Worm (Caenorhabditis elegans) whole organism, L4 larva: ENCODE measurements around the gene srh-192.
A peak's percentile ranks its signal among the peaks of the same experiment; 100 is the strongest.

Experiments used
- D1046.2 ChIP-seq: fragments of 200-800 bp; sonication (Bioruptor generic); IDR thresholded peaks from 2 replicates; pipeline ENCODE4 v1.3.6; 2022; ENCODE audit warnings: missing genetic modification characterization, missing compliant biosample characterization
- F10B5.3 ChIP-seq: sonication (generic microtip); optimal IDR thresholded peaks from 2 replicates; lab custom pipeline; 2016; ENCODE audit warnings: mild to moderate bottlenecking, missing genetic modification characterization, missing compliant biosample characterization
- F26F4.8 ChIP-seq: fragments of 200-800 bp; sonication (Bioruptor generic); conservative IDR thresholded peaks from 2 replicates; pipeline ENCODE4 v1.3.6; 2022; ENCODE audit warnings: missing genetic modification characterization, missing compliant biosample characterization
- F37D6.2 ChIP-seq: sonication (generic microtip); optimal IDR thresholded peaks from 2 replicates; lab custom pipeline; 2016; ENCODE audit warnings: mild to moderate bottlenecking, missing genetic modification characterization, missing compliant biosample characterization
- F44E2.7 ChIP-seq: fragments of 200-800 bp; sonication (Bioruptor generic); IDR thresholded peaks from 2 replicates; pipeline ENCODE4 v2.1.2; 2022; ENCODE audit warnings: missing genetic modification characterization, missing compliant biosample characterization
- F49E8.2 ChIP-seq: sonication (generic microtip); optimal IDR thresholded peaks from 2 replicates; lab custom pipeline; 2016; ENCODE audit warnings: missing compliant biosample characterization, mild to moderate bottlenecking, missing genetic modification characterization, borderline replicate concordance
- aly-2 ChIP-seq: sonication (generic microtip); optimal IDR thresholded peaks from 2 replicates; lab custom pipeline; 2018; ENCODE audit warnings: missing biosample characterization, missing genetic modification characterization
- arid-1 ChIP-seq: fragments of 200-800 bp; sonication (Bioruptor generic); conservative IDR thresholded peaks from 2 replicates; pipeline ENCODE4 v1.3.6; 2022; ENCODE audit warnings: missing genetic modification reagents, missing genetic modification characterization, missing compliant biosample characterization
- attf-4 ChIP-seq: sonication (generic microtip); optimal IDR thresholded peaks from 3 replicates; lab custom pipeline; 2017; ENCODE audit warnings: missing biosample characterization, missing genetic modification characterization
- ceh-20 ChIP-seq: fragments of 200-800 bp; sonication (Bioruptor generic); IDR thresholded peaks from 2 replicates; pipeline ENCODE4 v1.3.6; 2022; ENCODE audit warnings: missing genetic modification reagents, missing genetic modification characterization, missing compliant biosample characterization
- ceh-28 ChIP-seq: fragments of 150-350 bp; optimal IDR thresholded peaks from 2 replicates; lab custom pipeline; 2014; ENCODE audit warnings: missing biosample characterization, missing genetic modification reagents, missing genetic modification characterization
- ceh-44 ChIP-seq: fragments of 200-800 bp; sonication (Bioruptor generic); IDR thresholded peaks from 2 replicates; pipeline ENCODE4 v1.3.6; 2022; ENCODE audit warnings: missing genetic modification reagents, missing genetic modification characterization, missing compliant biosample characterization
- ceh-82 ChIP-seq: sonication (generic microtip); optimal IDR thresholded peaks from 2 replicates; lab custom pipeline; 2017; ENCODE audit warnings: missing biosample characterization, missing genetic modification characterization
- ces-1 ChIP-seq: fragments of 150-350 bp; sonication (generic microtip); optimal IDR thresholded peaks from 4 replicates; lab custom pipeline; 2014; ENCODE audit warnings: missing biosample characterization, missing genetic modification reagents, missing genetic modification characterization
- dmd-6 ChIP-seq: fragments of 200-800 bp; sonication (Bioruptor generic); IDR thresholded peaks from 2 replicates; pipeline ENCODE4 v1.3.6; 2022; ENCODE audit warnings: missing genetic modification reagents, missing genetic modification characterization, missing compliant biosample characterization
- dmd-8 ChIP-seq: fragments of 200-800 bp; sonication (Bioruptor generic); IDR thresholded peaks from 2 replicates; pipeline ENCODE4 v1.3.6; 2022; ENCODE audit warnings: missing genetic modification characterization, missing compliant biosample characterization
- dmd-9 ChIP-seq: fragments of 200-800 bp; sonication (Bioruptor generic); IDR thresholded peaks from 2 replicates; pipeline ENCODE4 v1.3.6; 2022; ENCODE audit warnings: missing genetic modification reagents, missing genetic modification characterization, missing compliant biosample characterization
- gei-8 ChIP-seq: fragments of 200-800 bp; sonication (Bioruptor generic); optimal IDR thresholded peaks from 2 replicates; lab custom pipeline; 2018; ENCODE audit warnings: mild to moderate bottlenecking, missing genetic modification characterization, missing compliant biosample characterization
- hif-1 ChIP-seq, 2 experiments: sonication (generic microtip); optimal IDR thresholded peaks; 2 replicates each; lab custom pipeline; 2016 to 2017; ENCODE audit warnings: missing compliant biosample characterization in 2 of 2, missing genetic modification characterization in 2 of 2, missing genetic modification reagents in 2 of 2, missing genotype in 2 of 2, mild to moderate bottlenecking in 1 of 2
- hlh-30 ChIP-seq: sonication (generic microtip); optimal IDR thresholded peaks from 2 replicates; lab custom pipeline; 2017; ENCODE audit warnings: antibody characterized with exemption, mild to moderate bottlenecking, missing genetic modification characterization, missing compliant biosample characterization; ENCODE audit not compliant: insufficient read depth
- jun-1 ChIP-seq: fragments of 150-350 bp; optimal IDR thresholded peaks from 2 replicates; lab custom pipeline; 2014; ENCODE audit warnings: missing biosample characterization, missing genetic modification reagents, missing genetic modification characterization
- lim-7 ChIP-seq: fragments of 200-800 bp; sonication (Bioruptor generic); IDR thresholded peaks from 2 replicates; pipeline ENCODE4 v1.3.6; 2022; ENCODE audit warnings: missing genetic modification characterization, missing compliant biosample characterization
- lin-15B ChIP-seq: fragments of 150-350 bp; sonication (generic microtip); optimal IDR thresholded peaks from 3 replicates; lab custom pipeline; 2014; ENCODE audit warnings: missing biosample characterization, missing genetic modification characterization
- lin-29 ChIP-seq: fragments of 200-800 bp; sonication (Bioruptor generic); IDR thresholded peaks from 2 replicates; pipeline ENCODE4 v1.3.6; 2022; ENCODE audit warnings: missing genetic modification reagents, missing genetic modification characterization, missing compliant biosample characterization
- lin-39 ChIP-seq: fragments of 150-350 bp; optimal IDR thresholded peaks from 2 replicates; lab custom pipeline; 2014; ENCODE audit warnings: missing biosample characterization, missing genetic modification reagents, missing genetic modification characterization
- lsy-2 ChIP-seq, 2 experiments: fragments of 150-350 bp in 1 of 2; sonication (generic microtip) in 1 of 2; optimal IDR thresholded peaks; 2 replicates each; lab custom pipeline; 2014 to 2017; ENCODE audit warnings: missing biosample characterization in 2 of 2, missing genetic modification characterization in 2 of 2
- mep-1 ChIP-seq: fragments of 150-350 bp; sonication (generic microtip); optimal IDR thresholded peaks from 3 replicates; lab custom pipeline; 2014; ENCODE audit warnings: missing biosample characterization, missing genetic modification characterization
- mxl-2 ChIP-seq: fragments of 200-800 bp; sonication (Bioruptor generic); conservative IDR thresholded peaks from 2 replicates; pipeline ENCODE4 v1.3.6; 2022; ENCODE audit warnings: missing genetic modification reagents, missing genetic modification characterization, missing compliant biosample characterization
- mxl-3 ChIP-seq: fragments of 200-800 bp; sonication (Bioruptor generic); optimal IDR thresholded peaks from 2 replicates; lab custom pipeline; 2018; ENCODE audit warnings: mild to moderate bottlenecking, missing genetic modification characterization, missing compliant biosample characterization
- nhr-10 ChIP-seq: fragments of 150-350 bp; optimal IDR thresholded peaks from 2 replicates; lab custom pipeline; 2014; ENCODE audit warnings: missing biosample characterization, missing genetic modification characterization
- nhr-102 ChIP-seq: sonication (generic microtip); optimal IDR thresholded peaks from 2 replicates; lab custom pipeline; 2016; ENCODE audit warnings: mild to moderate bottlenecking, missing genetic modification characterization, moderate library complexity, missing compliant biosample characterization
- nhr-111 ChIP-seq: fragments of 200-800 bp; sonication (Bioruptor generic); optimal IDR thresholded peaks from 2 replicates; lab custom pipeline; 2018; ENCODE audit warnings: mild to moderate bottlenecking, missing genetic modification characterization, missing compliant biosample characterization
- nhr-28 ChIP-seq: fragments of 150-350 bp; optimal IDR thresholded peaks from 2 replicates; lab custom pipeline; 2014; ENCODE audit warnings: missing biosample characterization, missing genetic modification characterization
- nhr-76 ChIP-seq: fragments of 150-350 bp; optimal IDR thresholded peaks from 2 replicates; lab custom pipeline; 2014; ENCODE audit warnings: missing biosample characterization, missing genetic modification characterization
- pha-4 ChIP-seq, 2 experiments: fragments of 150-350 bp in 1 of 2; fragments of 200-800 bp in 1 of 2; sonication (Bioruptor generic) in 1 of 2; IDR thresholded peaks in 1 of 2; optimal IDR thresholded peaks in 1 of 2; 2 replicates each; pipeline versions ENCODE4 v1.3.6 to Lab custom; 2014 to 2022; ENCODE audit warnings: missing genetic modification characterization in 2 of 2, missing genetic modification reagents in 2 of 2, missing biosample characterization in 1 of 2, missing compliant biosample characterization in 1 of 2
- pqm-1 ChIP-seq: sonication (generic microtip); optimal IDR thresholded peaks from 2 replicates; lab custom pipeline; 2017; ENCODE audit warnings: missing biosample characterization, missing genetic modification characterization
- sdz-12 ChIP-seq: fragments of 200-800 bp; sonication (Bioruptor generic); optimal IDR thresholded peaks from 2 replicates; lab custom pipeline; 2018; ENCODE audit warnings: mild to moderate bottlenecking, missing genetic modification characterization, missing compliant biosample characterization
- set-16 ChIP-seq: fragments of 200-800 bp; sonication (Bioruptor generic); IDR thresholded peaks from 2 replicates; pipeline ENCODE4 v1.3.6; 2022; ENCODE audit warnings: missing genetic modification reagents, missing genetic modification characterization, missing compliant biosample characterization
- skn-1 ChIP-seq: fragments of 150-350 bp; optimal IDR thresholded peaks from 2 replicates; lab custom pipeline; 2014; ENCODE audit warnings: missing biosample characterization, missing genetic modification characterization
- snpc-1.2 ChIP-seq: fragments of 200-800 bp; sonication (Bioruptor generic); IDR thresholded peaks from 2 replicates; pipeline ENCODE4 v1.3.6; 2022; ENCODE audit warnings: missing genetic modification reagents, missing genetic modification characterization, missing compliant biosample characterization
- spr-1 ChIP-seq: sonication (generic microtip); optimal IDR thresholded peaks from 2 replicates; lab custom pipeline; 2016; ENCODE audit warnings: mild to moderate bottlenecking, missing genetic modification characterization, missing compliant biosample characterization
- tra-1 ChIP-seq: fragments of 200-800 bp; sonication (Bioruptor generic); IDR thresholded peaks from 2 replicates; pipeline ENCODE4 v1.3.6; 2022; ENCODE audit warnings: missing genetic modification reagents, missing genetic modification characterization, missing compliant biosample characterization
- unc-130 ChIP-seq: sonication (generic microtip); optimal IDR thresholded peaks from 2 replicates; lab custom pipeline; 2016; ENCODE audit warnings: missing genetic modification reagents, missing genetic modification characterization, missing compliant biosample characterization
- unc-39 ChIP-seq: sonication (generic microtip); optimal IDR thresholded peaks from 2 replicates; lab custom pipeline; 2017; ENCODE audit warnings: missing biosample characterization, missing genetic modification characterization
- unc-62 ChIP-seq, 3 experiments: fragments of 150-350 bp in 1 of 3; sonication (generic microtip); optimal IDR thresholded peaks in 2 of 3; peaks in 1 of 3; 1 replicate in 1 of 3; 2 replicates in 2 of 3; lab custom pipeline; 2014 to 2017; ENCODE audit warnings: missing biosample characterization in 3 of 3, missing genetic modification characterization in 3 of 3, missing genetic modification reagents in 3 of 3, missing genotype in 1 of 3
- zip-2 ChIP-seq: fragments of 150-350 bp; optimal IDR thresholded peaks from 2 replicates; lab custom pipeline; 2014; ENCODE audit warnings: missing biosample characterization, missing genetic modification characterization
- ztf-11 ChIP-seq: fragments of 150-350 bp; optimal IDR thresholded peaks from 2 replicates; lab custom pipeline; 2014; ENCODE audit warnings: missing biosample characterization, missing genetic modification characterization

Gene srh-192

DNA sequence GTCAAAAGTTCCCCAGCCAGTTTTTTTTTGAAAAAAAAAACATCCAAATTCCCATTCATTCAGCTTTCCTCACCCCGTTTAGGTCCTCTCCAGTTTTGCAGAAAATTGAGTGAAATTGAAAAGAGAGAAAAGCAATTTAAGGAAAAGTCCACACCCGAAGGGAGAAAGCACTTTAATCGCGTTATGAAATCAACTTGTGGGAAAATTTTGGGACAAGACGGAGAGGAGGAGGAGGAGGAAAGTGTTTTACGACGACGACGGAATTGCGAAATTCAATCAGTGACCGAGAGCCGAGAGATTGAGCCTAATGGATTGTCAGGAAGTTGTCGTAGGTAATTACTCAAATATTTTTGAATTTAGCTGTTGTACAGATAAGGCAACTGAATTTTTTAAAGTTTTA is 42.4 kb upstream of the srh-192 start:
- TF ChIP-seq lsy-2 (tag; optimal IDR thresholded peaks at IDR 0.05; lab: Kevin White, UChicago) (peak in 1 of 2 experiments; percentile 39), ces-1 (GFP tag; lab: Kevin White, UChicago) (peak; percentile 56), jun-1 (tag; lab: Kevin White, UChicago) (no peak), ceh-82 (no peak)

DNA sequence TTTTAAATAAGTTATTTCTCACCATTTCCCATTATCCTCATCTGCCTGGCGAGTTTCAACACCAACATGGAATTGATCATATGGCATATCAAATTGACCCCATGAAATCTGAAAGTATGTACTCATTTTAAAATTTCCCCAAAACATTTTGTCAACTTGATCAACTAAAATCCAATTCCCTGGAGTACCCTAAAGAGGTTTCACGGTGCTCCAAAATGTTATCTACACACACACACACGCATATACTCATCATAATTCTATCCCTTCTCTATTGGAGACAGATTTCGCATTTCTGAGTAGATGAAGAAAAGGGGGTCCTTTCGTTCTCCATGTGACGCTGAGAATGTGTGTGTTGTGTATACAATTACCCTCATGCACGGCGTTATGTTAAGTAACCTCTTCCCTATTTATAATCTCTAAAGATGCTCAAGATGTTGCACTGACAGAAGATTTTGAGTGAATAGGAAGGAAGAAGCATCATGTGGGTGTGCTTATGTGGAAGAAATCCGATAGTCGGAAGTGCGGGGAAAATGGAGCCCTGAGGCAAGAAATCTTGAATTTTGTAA is 41.2 kb upstream of the srh-192 start:
- no peak for TF ChIP-seq spr-1 (tag; lab: Kevin White, UChicago)
- no peak for TF ChIP-seq mep-1 (tag; lab: Kevin White, UChicago)
- no peak for TF ChIP-seq F26F4.8
- no peak for TF ChIP-seq F37D6.2
- TF ChIP-seq jun-1 (tag; lab: Kevin White, UChicago), result no peak
- no peak for TF ChIP-seq mxl-3
- TF ChIP-seq sdz-12 (GFP tag; lab: Kevin White, UChicago), result no peak
- no peak for TF ChIP-seq dmd-8 (GFP tag; lab: Robert Waterston, UW)
- no peak for TF ChIP-seq gei-8 (GFP tag; lab: Kevin White, UChicago)
- TF ChIP-seq hif-1 (tag; optimal IDR thresholded peaks at IDR 0.05; lab: Kevin White, UChicago), result no peak
- TF ChIP-seq hlh-30 (tag; lab: Kevin White, UChicago), result no peak
- no peak for TF ChIP-seq lim-7 (GFP tag; lab: Robert Waterston, UW)

DNA sequence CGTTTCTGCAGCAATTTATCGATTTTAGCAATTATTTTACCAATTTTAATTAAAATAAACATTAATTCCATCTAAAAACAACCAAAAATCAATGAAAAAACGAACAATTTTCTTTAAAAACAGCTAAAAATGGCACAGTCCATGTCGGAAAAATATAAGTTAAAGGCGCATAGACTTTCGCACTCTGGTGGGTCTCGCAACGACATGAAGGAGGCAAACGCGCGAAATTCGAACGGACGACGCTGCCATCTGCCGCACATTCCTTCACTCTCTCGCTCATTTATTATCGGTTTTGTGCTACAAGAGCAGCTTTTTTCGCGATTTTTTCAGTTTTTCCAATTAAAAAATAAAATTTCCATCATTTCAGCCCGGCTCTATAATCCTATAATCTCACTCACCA is 31.8 kb upstream of the srh-192 start, which contains the start of gene mcm-7:
Gene mcm-7 (plus strand): TSS at position 368 of the 400 bp plus-strand sequence.
- TF ChIP-seq set-16 (GFP tag; lab: Robert Waterston, UW), result no peak
- peak in 1 of 2 experiments; percentile 78 for TF ChIP-seq lsy-2 (tag; optimal IDR thresholded peaks at IDR 0.05; lab: Kevin White, UChicago)
- TF ChIP-seq dmd-6, result peak; percentile 25
- no peak for TF ChIP-seq lin-15B (tag; lab: Kevin White, UChicago)
- no peak for TF ChIP-seq mxl-2
- no peak for TF ChIP-seq pha-4 (GFP tag; IDR thresholded peaks at IDR 0.05; lab: Robert Waterston, UW)
- no peak for TF ChIP-seq pha-4 (tag; optimal IDR thresholded peaks at IDR 0.05; lab: Kevin White, UChicago)
- TF ChIP-seq nhr-76, result no peak
- no peak for TF ChIP-seq attf-4
- no peak for TF ChIP-seq F10B5.3 (tag; lab: Kevin White, UChicago)
- TF ChIP-seq nhr-10 (tag; lab: Kevin White, UChicago), result no peak
- no peak for TF ChIP-seq nhr-102
- no peak for TF ChIP-seq F26F4.8
- TF ChIP-seq F44E2.7, result no peak
- no peak for TF ChIP-seq skn-1 (tag; lab: Kevin White, UChicago)
- TF ChIP-seq F49E8.2, result no peak
- no peak for TF ChIP-seq lin-39
- no peak for TF ChIP-seq pqm-1 (tag; lab: Kevin White, UChicago)
- no peak for TF ChIP-seq ztf-11 (tag; lab: Kevin White, UChicago)
- TF ChIP-seq aly-2 (tag; lab: Kevin White, UChicago), result no peak
- TF ChIP-seq hif-1 (tag; optimal IDR thresholded peaks at IDR 0.05; lab: Kevin White, UChicago), result peak in 1 of 2 experiments; percentile 30
- peak; percentile 8 for TF ChIP-seq zip-2
- no peak for TF ChIP-seq D1046.2 (GFP tag; lab: Robert Waterston, UW)
- no peak for TF ChIP-seq unc-39 (tag; lab: Kevin White, UChicago)
- peak; percentile 22 for TF ChIP-seq unc-130 (GFP tag; lab: Kevin White, UChicago)
- no peak for TF ChIP-seq ceh-28 (tag; lab: Kevin White, UChicago)
- TF ChIP-seq ceh-20 (GFP tag; lab: Robert Waterston, UW), result no peak
- peak; percentile 23 for TF ChIP-seq nhr-28
- TF ChIP-seq snpc-1.2, result no peak
- TF ChIP-seq arid-1 (GFP tag; lab: Robert Waterston, UW), result no peak
- no peak for TF ChIP-seq unc-62 (GFP tag; optimal IDR thresholded peaks at IDR 0.05 in 1 of 2; lab: Kevin White, UChicago)
- no peak for TF ChIP-seq unc-62 (tag; optimal IDR thresholded peaks at IDR 0.05; lab: Kevin White, UChicago)
- no peak for TF ChIP-seq ceh-44 (GFP tag; lab: Robert Waterston, UW)
- no peak for TF ChIP-seq dmd-9 (GFP tag; lab: Robert Waterston, UW)
- no peak for TF ChIP-seq tra-1
- no peak for TF ChIP-seq lim-7 (GFP tag; lab: Robert Waterston, UW)
- no peak for TF ChIP-seq lin-29
- no peak for TF ChIP-seq nhr-111
- peak; percentile 71 for TF ChIP-seq mep-1 (tag; lab: Kevin White, UChicago)
